Fruit fly (Drosophila melanogaster) whole organism, embryonic: ENCODE results near the gene velo.
A peak's percentile ranks its signal among the peaks of the same experiment; 100 is the strongest.

Experiments used
- Aef1 ChIP-seq: fragments of 200-800 bp; sonication (Bioruptor generic); IDR thresholded peaks from 3 replicates; pipeline ENCODE4 v1.3.6; 2022; ENCODE audit warnings: missing biosample characterization, missing genetic modification characterization
- Antp ChIP-seq: fragments of 200-800 bp; sonication (Bioruptor generic); optimal IDR thresholded peaks from 3 replicates; lab custom pipeline; 2016; ENCODE audit warnings: missing biosample characterization, missing genetic modification characterization
- Atf-2 ChIP-seq: fragments of 200-800 bp; sonication (Bioruptor generic); optimal IDR thresholded peaks from 2 replicates; lab custom pipeline; 2016; ENCODE audit warnings: missing biosample characterization, missing genetic modification characterization
- Bgb ChIP-seq: fragments of 200-800 bp; sonication (Bioruptor generic); IDR thresholded peaks from 2 replicates; pipeline ENCODE4 v1.3.6; 2022; ENCODE audit warnings: missing biosample characterization, missing genetic modification characterization; ENCODE audit not compliant: partially characterized antibody
- CG10267 ChIP-seq: fragments of 200-800 bp; sonication (Bioruptor generic); optimal IDR thresholded peaks from 2 replicates; lab custom pipeline; 2018; ENCODE audit warnings: missing biosample characterization, mild to moderate bottlenecking, missing genetic modification characterization, moderate library complexity
- CG11560 ChIP-seq: fragments of 200-800 bp; sonication (Bioruptor generic); IDR thresholded peaks from 3 replicates; pipeline ENCODE4 v1.3.6; 2022; ENCODE audit warnings: missing biosample characterization, missing genetic modification characterization
- CG1233 ChIP-seq: fragments of 200-800 bp; sonication (Bioruptor generic); optimal IDR thresholded peaks from 4 replicates; lab custom pipeline; 2018; ENCODE audit warnings: missing biosample characterization, mild to moderate bottlenecking, missing genetic modification characterization
- CG12659 ChIP-seq: fragments of 200-800 bp; sonication (Bioruptor generic); optimal IDR thresholded peaks from 3 replicates; lab custom pipeline; 2017; ENCODE audit warnings: mild to moderate bottlenecking, missing biosample characterization, missing genetic modification reagents, missing genetic modification characterization
- CG15269 ChIP-seq: fragments of 200-800 bp; sonication (Bioruptor generic); optimal IDR thresholded peaks from 2 replicates; lab custom pipeline; 2018; ENCODE audit warnings: missing biosample characterization, mild to moderate bottlenecking, missing genetic modification characterization, moderate library complexity
- CG15479 ChIP-seq: fragments of 200-800 bp; sonication (Bioruptor generic); optimal IDR thresholded peaks from 3 replicates; lab custom pipeline; 2019; ENCODE audit warnings: missing biosample characterization, mild to moderate bottlenecking, missing genetic modification characterization, moderate library complexity
- CG1647 ChIP-seq: fragments of 200-800 bp; sonication (Bioruptor generic); optimal IDR thresholded peaks from 3 replicates; lab custom pipeline; 2016; ENCODE audit warnings: missing biosample characterization, missing genetic modification characterization
- CG17385 ChIP-seq: fragments of 200-800 bp; sonication (Bioruptor generic); optimal IDR thresholded peaks from 3 replicates; lab custom pipeline; 2018; ENCODE audit warnings: missing biosample characterization, mild to moderate bottlenecking, missing genetic modification characterization
- CG17612 ChIP-seq: fragments of 200-800 bp; sonication (Bioruptor generic); IDR thresholded peaks from 2 replicates; pipeline ENCODE4 v1.3.6; 2022; ENCODE audit warnings: missing biosample characterization, missing genetic modification characterization
- CG1792 ChIP-seq: fragments of 200-800 bp; sonication (Bioruptor generic); optimal IDR thresholded peaks from 2 replicates; lab custom pipeline; 2016; ENCODE audit warnings: missing biosample characterization, missing genetic modification characterization
- CG2202 ChIP-seq: fragments of 200-800 bp; sonication (Bioruptor generic); optimal IDR thresholded peaks from 2 replicates; lab custom pipeline; 2018; ENCODE audit warnings: missing biosample characterization, mild to moderate bottlenecking, missing genetic modification characterization
- CG31441 ChIP-seq: fragments of 200-800 bp; sonication (Bioruptor generic); IDR thresholded peaks from 2 replicates; pipeline ENCODE4 v1.3.6; 2022; ENCODE audit warnings: missing biosample characterization, missing genetic modification characterization
- CG33213 ChIP-seq: fragments of 200-800 bp; sonication (Bioruptor generic); optimal IDR thresholded peaks from 3 replicates; lab custom pipeline; 2016; ENCODE audit warnings: missing biosample characterization, missing genetic modification characterization
- CG34376 ChIP-seq: fragments of 200-800 bp; sonication (Bioruptor generic); optimal IDR thresholded peaks from 2 replicates; lab custom pipeline; 2018; ENCODE audit warnings: missing biosample characterization, mild to moderate bottlenecking, missing genetic modification characterization
- CG43689 ChIP-seq: fragments of 200-800 bp; sonication (Bioruptor generic); IDR thresholded peaks from 2 replicates; pipeline ENCODE4 v1.3.6; 2022; ENCODE audit warnings: missing biosample characterization, missing genetic modification characterization
- CG4707 ChIP-seq: fragments of 200-800 bp; sonication (Bioruptor generic); optimal IDR thresholded peaks from 2 replicates; lab custom pipeline; 2018; ENCODE audit warnings: missing biosample characterization, mild to moderate bottlenecking, missing genetic modification characterization, moderate library complexity
- CG5245 ChIP-seq: fragments of 200-800 bp; sonication (Bioruptor generic); optimal IDR thresholded peaks from 3 replicates; lab custom pipeline; 2016; ENCODE audit warnings: missing biosample characterization, missing genetic modification characterization
- CG7839 ChIP-seq: fragments of 200-800 bp; sonication (Bioruptor generic); optimal IDR thresholded peaks from 3 replicates; lab custom pipeline; 2018; ENCODE audit warnings: missing biosample characterization, mild to moderate bottlenecking, missing genetic modification characterization, moderate library complexity
- CG9727 ChIP-seq: fragments of 200-800 bp; sonication (Bioruptor generic); optimal IDR thresholded peaks from 3 replicates; lab custom pipeline; 2017; ENCODE audit warnings: missing biosample characterization, mild to moderate bottlenecking, missing genetic modification characterization
- CG9797 ChIP-seq: fragments of 200-800 bp; sonication (Bioruptor generic); optimal IDR thresholded peaks from 3 replicates; lab custom pipeline; 2018; ENCODE audit warnings: missing biosample characterization, mild to moderate bottlenecking, missing genetic modification characterization
- D ChIP-seq, 2 experiments: fragments of 200-800 bp in 1 of 2; fragments of >200 bp in 1 of 2; sonication (Bioruptor generic) in 1 of 2; optimal IDR thresholded peaks; 2 replicates in 1 of 2; 3 replicates in 1 of 2; lab custom pipeline; 2017; ENCODE audit warnings: mild to moderate bottlenecking in 1 of 2, missing biosample characterization in 1 of 2, missing genetic modification characterization in 1 of 2, missing genetic modification reagents in 1 of 2
- Fer2 ChIP-seq: fragments of 200-800 bp; sonication (Bioruptor generic); optimal IDR thresholded peaks from 2 replicates; lab custom pipeline; 2018; ENCODE audit warnings: missing biosample characterization, mild to moderate bottlenecking, missing genetic modification characterization, moderate library complexity
- Hand ChIP-seq: fragments of 200-800 bp; sonication (Bioruptor generic); optimal IDR thresholded peaks from 2 replicates; lab custom pipeline; 2017; ENCODE audit warnings: mild to moderate bottlenecking, missing biosample characterization, missing genetic modification reagents, missing genetic modification characterization
- Jarid2 ChIP-seq: fragments of 200-800 bp; sonication (Bioruptor generic); optimal IDR thresholded peaks from 3 replicates; lab custom pipeline; 2017; ENCODE audit warnings: mild to moderate bottlenecking, missing biosample characterization, missing genetic modification reagents, missing genetic modification characterization
- MESR4 ChIP-seq: fragments of 200-800 bp; sonication (Bioruptor generic); optimal IDR thresholded peaks from 2 replicates; lab custom pipeline; 2018; ENCODE audit warnings: missing biosample characterization, mild to moderate bottlenecking, missing genetic modification characterization, moderate library complexity
- Max ChIP-seq: fragments of 200-800 bp; sonication (Bioruptor generic); optimal IDR thresholded peaks from 2 replicates; lab custom pipeline; 2016; ENCODE audit warnings: missing biosample characterization, mild to moderate bottlenecking, missing genetic modification characterization
- Optix ChIP-seq: fragments of 200-800 bp; sonication (Bioruptor generic); IDR thresholded peaks from 3 replicates; pipeline ENCODE4 v1.3.6; 2022; ENCODE audit warnings: missing biosample characterization, missing genetic modification characterization
- Side ChIP-seq: fragments of 200-800 bp; sonication (Bioruptor generic); optimal IDR thresholded peaks from 2 replicates; lab custom pipeline; 2016; ENCODE audit warnings: missing biosample characterization, missing genetic modification characterization
- Six4 ChIP-seq: fragments of 200-800 bp; sonication (Bioruptor generic); optimal IDR thresholded peaks from 2 replicates; lab custom pipeline; 2016; ENCODE audit warnings: missing biosample characterization, missing genetic modification characterization
- Sox100B ChIP-seq: fragments of 200-800 bp; sonication (Bioruptor generic); optimal IDR thresholded peaks from 3 replicates; lab custom pipeline; 2018; ENCODE audit warnings: missing biosample characterization, mild to moderate bottlenecking, missing genetic modification characterization
- Sry-β ChIP-seq: fragments of 200-800 bp; sonication (Bioruptor generic); optimal IDR thresholded peaks from 2 replicates; lab custom pipeline; 2018; ENCODE audit warnings: missing biosample characterization, mild to moderate bottlenecking, missing genetic modification characterization, moderate library complexity
- cato ChIP-seq: fragments of 200-800 bp; sonication (Bioruptor generic); optimal IDR thresholded peaks from 2 replicates; lab custom pipeline; 2016; ENCODE audit warnings: missing biosample characterization, missing genetic modification characterization, borderline replicate concordance
- dimm ChIP-seq: fragments of 200-800 bp; sonication (Bioruptor generic); IDR thresholded peaks from 2 replicates; pipeline ENCODE4 v1.3.6; 2022; ENCODE audit warnings: missing biosample characterization, missing genetic modification characterization
- disco-r ChIP-seq: fragments of 200-800 bp; sonication (Bioruptor generic); optimal IDR thresholded peaks from 2 replicates; lab custom pipeline; 2016; ENCODE audit warnings: missing biosample characterization, missing genetic modification characterization
- dysf ChIP-seq: fragments of 200-800 bp; sonication (Bioruptor generic); IDR thresholded peaks from 3 replicates; pipeline ENCODE4 v1.3.6; 2022; ENCODE audit warnings: missing biosample characterization, missing genetic modification characterization
- eyg ChIP-seq: fragments of 200-800 bp; sonication (Bioruptor generic); optimal IDR thresholded peaks from 3 replicates; lab custom pipeline; 2016; ENCODE audit warnings: missing biosample characterization, missing genetic modification characterization
- hth ChIP-seq: fragments of >200 bp; optimal IDR thresholded peaks from 2 replicates; lab custom pipeline; 2017; ENCODE audit warnings: inconsistent platforms
- klu ChIP-seq: fragments of 200-800 bp; sonication (Bioruptor generic); IDR thresholded peaks from 2 replicates; pipeline ENCODE4 v1.3.6; 2022; ENCODE audit warnings: missing biosample characterization, missing genetic modification characterization
- onecut ChIP-seq: fragments of 200-800 bp; sonication (Bioruptor generic); IDR thresholded peaks from 2 replicates; pipeline ENCODE4 v1.3.6; 2022; ENCODE audit warnings: missing biosample characterization, missing genetic modification characterization
- org-1 ChIP-seq: fragments of 200-800 bp; sonication (Bioruptor generic); optimal IDR thresholded peaks from 2 replicates; lab custom pipeline; 2017; ENCODE audit warnings: missing biosample characterization, missing genetic modification characterization
- phol ChIP-seq: fragments of 200-800 bp; sonication (Bioruptor generic); optimal IDR thresholded peaks from 3 replicates; lab custom pipeline; 2018; ENCODE audit warnings: missing biosample characterization, mild to moderate bottlenecking, missing genetic modification characterization, moderate library complexity
- run ChIP-seq: fragments of 200-800 bp; sonication (Bioruptor generic); optimal IDR thresholded peaks from 3 replicates; lab custom pipeline; 2018; ENCODE audit warnings: missing biosample characterization, mild to moderate bottlenecking, missing genetic modification characterization
- sima ChIP-seq: fragments of 200-800 bp; sonication (Bioruptor generic); optimal IDR thresholded peaks from 2 replicates; lab custom pipeline; 2016; ENCODE audit warnings: missing biosample characterization, missing genetic modification characterization
- sqz ChIP-seq: fragments of 200-800 bp; sonication (Bioruptor generic); optimal IDR thresholded peaks from 3 replicates; lab custom pipeline; 2018; ENCODE audit warnings: missing biosample characterization, mild to moderate bottlenecking, missing genetic modification characterization
- tin ChIP-seq: fragments of 200-800 bp; sonication (Bioruptor generic); optimal IDR thresholded peaks from 3 replicates; lab custom pipeline; 2016; ENCODE audit warnings: missing biosample characterization, missing genetic modification characterization
- unpg ChIP-seq: fragments of 200-800 bp; sonication (Bioruptor generic); optimal IDR thresholded peaks from 3 replicates; lab custom pipeline; 2018; ENCODE audit warnings: missing biosample characterization, mild to moderate bottlenecking, missing genetic modification characterization, moderate library complexity

Gene velo

DNA sequence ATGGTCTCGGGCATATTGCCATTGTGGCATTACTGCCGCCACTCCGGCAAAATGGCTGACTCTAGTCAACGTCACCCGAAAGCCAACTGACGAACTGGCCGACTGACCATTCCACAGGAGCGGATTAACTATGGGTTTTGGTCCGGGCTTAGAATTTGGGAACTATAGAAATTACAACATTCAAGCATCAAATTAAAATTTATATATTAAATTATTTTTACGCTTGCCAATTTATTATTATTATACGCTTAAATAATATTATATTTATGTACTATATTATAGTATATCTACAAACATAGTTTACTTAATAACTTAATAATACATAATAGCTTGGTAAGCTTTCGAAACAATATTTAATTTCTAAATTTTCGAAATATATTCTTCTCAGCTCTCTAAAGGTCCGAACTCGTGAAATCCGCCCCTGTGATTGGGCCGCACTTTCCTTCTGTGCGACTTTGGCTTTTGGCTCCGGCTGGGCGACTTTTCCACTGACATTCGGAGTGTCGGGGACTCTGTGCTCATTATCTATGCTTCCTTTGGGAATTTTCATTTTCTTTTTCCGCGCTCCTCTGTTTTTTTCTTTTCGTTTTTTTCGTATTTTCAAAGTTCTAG, 44.9 kb upstream of the velo start (continued):
- TF ChIP-seq tin (GFP tag; lab: Kevin White, UChicago) (no peak), hth (lab: Kevin White, UChicago) (no peak), D (optimal IDR thresholded peaks at IDR 0.05; lab: Kevin White, UChicago) (no peak), D (GFP tag; optimal IDR thresholded peaks at IDR 0.05; lab: Kevin White, UChicago) (peak; percentile 6), CG12659 (no peak), CG7839 (tag; lab: Kevin White, UChicago) (peak; percentile 58), Hand (GFP tag; lab: Kevin White, UChicago) (no peak), CG4707 (GFP tag; lab: Kevin White, UChicago) (no peak), CG5245 (GFP tag; lab: Kevin White, UChicago) (no peak), CG17385 (GFP tag; lab: Kevin White, UChicago) (peak; percentile 1), CG17612 (GFP tag; lab: Robert Waterston, UW) (no peak), Jarid2 (GFP tag; lab: Kevin White, UChicago) (peak; percentile 21), CG1647 (GFP tag; lab: Kevin White, UChicago) (no peak), CG11560 (no peak), Side (GFP tag; lab: Kevin White, UChicago) (no peak), Fer2 (tag; lab: Kevin White, UChicago) (no peak), Atf-2 (GFP tag; lab: Kevin White, UChicago) (no peak), phol (peak; percentile 58), CG33213 (GFP tag; lab: Kevin White, UChicago) (no peak), Max (GFP tag; lab: Kevin White, UChicago) (no peak), Aef1 (no peak), CG43689 (GFP tag; lab: Robert Waterston, UW) (no peak), CG10267 (tag; lab: Kevin White, UChicago) (peak; percentile 31), onecut (GFP tag; lab: Robert Waterston, UW) (no peak), CG31441 (GFP tag; lab: Robert Waterston, UW) (peak; percentile 43; the same call in 1 of the 2 replicates), dysf (no peak; the same call in 2 of the 3 replicates), run (tag; lab: Kevin White, UChicago) (no peak), sqz (GFP tag; lab: Kevin White, UChicago) (no peak), Antp (no peak), CG9727 (GFP tag; lab: Kevin White, UChicago) (peak; percentile 56), klu (GFP tag; lab: Robert Waterston, UW) (no peak), CG1233 (GFP tag; lab: Kevin White, UChicago) (peak; percentile 14), Sox100B (peak; percentile 50), sima (GFP tag; lab: Kevin White, UChicago) (no peak), Sry-β (GFP tag; lab: Kevin White, UChicago) (no peak), Optix (GFP tag; lab: Robert Waterston, UW) (no peak), CG1792 (no peak), Bgb (GFP tag; lab: Robert Waterston, UW) (no peak), Six4 (GFP tag; lab: Kevin White, UChicago) (no peak), unpg (GFP tag; lab: Kevin White, UChicago) (peak; percentile 7), CG2202 (tag; lab: Kevin White, UChicago) (no peak), disco-r (GFP tag; lab: Kevin White, UChicago) (no peak), CG34376 (no peak), CG15269 (tag; lab: Kevin White, UChicago) (peak; percentile 14), cato (GFP tag; lab: Kevin White, UChicago) (no peak), org-1 (GFP tag; lab: Kevin White, UChicago) (peak; percentile 12), dimm (no peak), CG15479 (no peak), MESR4 (no peak), CG9797 (GFP tag; lab: Kevin White, UChicago) (no peak), eyg (no peak)
